Fruit fly (Drosophila melanogaster) whole organism, embryonic: Measurements from ENCODE around the gene CG5966.

Experiments
- Bgb ChIP-seq: fragments of 200-800 bp; sonication (Bioruptor generic); IDR thresholded peaks from 2 replicates; pipeline ENCODE4 v1.3.6; 2022; ENCODE audit warnings: missing biosample characterization, missing genetic modification characterization; ENCODE audit not compliant: partially characterized antibody
- CG10209 ChIP-seq: fragments of 200-800 bp; sonication (Bioruptor generic); optimal IDR thresholded peaks from 3 replicates; lab custom pipeline; 2017; ENCODE audit warnings: missing biosample characterization, mild to moderate bottlenecking, missing genetic modification characterization, missing genetic modification reagents
- CG11085 ChIP-seq: fragments of 200-800 bp; sonication (Bioruptor generic); IDR thresholded peaks from 2 replicates; pipeline ENCODE4 v1.3.6; 2022; ENCODE audit warnings: missing biosample characterization, missing genetic modification characterization
- CG11093 ChIP-seq: fragments of 200-800 bp; sonication (Bioruptor generic); IDR thresholded peaks from 3 replicates; pipeline ENCODE4 v1.3.6; 2022; ENCODE audit warnings: missing biosample characterization, missing genetic modification characterization
- CG11456 ChIP-seq: fragments of 200-800 bp; sonication (Bioruptor generic); IDR thresholded peaks from 3 replicates; pipeline ENCODE4 v1.3.6; 2022; ENCODE audit warnings: missing biosample characterization, missing genetic modification characterization
- CG12155 ChIP-seq: fragments of 200-800 bp; sonication (Bioruptor generic); optimal IDR thresholded peaks from 3 replicates; lab custom pipeline; 2016; ENCODE audit warnings: missing biosample characterization, missing genetic modification characterization
- CG15011 ChIP-seq: fragments of 200-800 bp; sonication (Bioruptor generic); optimal IDR thresholded peaks from 3 replicates; lab custom pipeline; 2018; ENCODE audit warnings: missing biosample characterization, mild to moderate bottlenecking, missing genetic modification characterization
- CG16813 ChIP-seq: fragments of 200-800 bp; sonication (Bioruptor generic); IDR thresholded peaks from 3 replicates; pipeline ENCODE4 v1.3.6; 2022; ENCODE audit warnings: missing biosample characterization, missing genetic modification characterization; ENCODE audit not compliant: partially characterized antibody
- CG17186 ChIP-seq: fragments of 200-800 bp; sonication (Bioruptor generic); optimal IDR thresholded peaks from 3 replicates; lab custom pipeline; 2017; ENCODE audit warnings: missing biosample characterization, missing genetic modification reagents, missing genetic modification characterization
- CG18764 ChIP-seq: fragments of 200-800 bp; sonication (Bioruptor generic); optimal IDR thresholded peaks from 3 replicates; lab custom pipeline; 2016; ENCODE audit warnings: missing biosample characterization, missing genetic modification characterization
- CG2889 ChIP-seq: fragments of 200-800 bp; sonication (Bioruptor generic); IDR thresholded peaks from 3 replicates; pipeline ENCODE4 v1.3.6; 2022; ENCODE audit warnings: missing biosample characterization, missing genetic modification characterization
- CG31388 ChIP-seq: fragments of 200-800 bp; sonication (Bioruptor generic); optimal IDR thresholded peaks from 2 replicates; lab custom pipeline; 2016; ENCODE audit warnings: missing biosample characterization, missing genetic modification characterization
- CG3163 ChIP-seq: fragments of 200-800 bp; sonication (Bioruptor generic); optimal IDR thresholded peaks from 3 replicates; lab custom pipeline; 2016; ENCODE audit warnings: missing biosample characterization, missing genetic modification characterization
- CG32532 ChIP-seq: fragments of 200-800 bp; sonication (Bioruptor generic); IDR thresholded peaks from 2 replicates; pipeline ENCODE4 v1.3.6; 2022; ENCODE audit warnings: missing biosample characterization, missing genetic modification characterization
- CG3281 ChIP-seq: fragments of 200-800 bp; sonication (Bioruptor generic); optimal IDR thresholded peaks from 3 replicates; lab custom pipeline; 2017; ENCODE audit warnings: missing biosample characterization, mild to moderate bottlenecking, missing genetic modification characterization
- CG4424 ChIP-seq: fragments of 200-800 bp; sonication (Bioruptor generic); optimal IDR thresholded peaks from 3 replicates; lab custom pipeline; 2016; ENCODE audit warnings: missing biosample characterization, missing genetic modification characterization
- CG4820 ChIP-seq: fragments of 200-800 bp; sonication (Bioruptor generic); optimal IDR thresholded peaks from 3 replicates; lab custom pipeline; 2016; ENCODE audit warnings: missing biosample characterization, missing genetic modification characterization
- CG7963 ChIP-seq: fragments of 200-800 bp; sonication (Bioruptor generic); IDR thresholded peaks from 3 replicates; pipeline ENCODE4 v1.3.6; 2022; ENCODE audit warnings: missing biosample characterization, missing genetic modification characterization; ENCODE audit not compliant: partially characterized antibody
- CG8388 ChIP-seq: fragments of 200-800 bp; sonication (Bioruptor generic); optimal IDR thresholded peaks from 2 replicates; lab custom pipeline; 2019; ENCODE audit warnings: missing biosample characterization, mild to moderate bottlenecking, missing genetic modification characterization, moderate library complexity
- CG9876 ChIP-seq: fragments of 200-800 bp; sonication (Bioruptor generic); optimal IDR thresholded peaks from 2 replicates; lab custom pipeline; 2016; ENCODE audit warnings: missing biosample characterization, missing genetic modification characterization
- Dip3 ChIP-seq: fragments of 200-800 bp; sonication (Bioruptor generic); optimal IDR thresholded peaks from 3 replicates; lab custom pipeline; 2016; ENCODE audit warnings: missing biosample characterization, missing genetic modification characterization
- Doc3 ChIP-seq: fragments of 200-800 bp; sonication (Bioruptor generic); IDR thresholded peaks from 3 replicates; pipeline ENCODE4 v1.3.6; 2022; ENCODE audit warnings: missing biosample characterization, missing genetic modification characterization; ENCODE audit not compliant: partially characterized antibody
- Hr78 ChIP-seq, 2 experiments: fragments of 200-800 bp in 1 of 2; fragments of >200 bp in 1 of 2; sonication (Bioruptor generic) in 1 of 2; optimal IDR thresholded peaks; 2 replicates each; lab custom pipeline; 2017 to 2019; ENCODE audit warnings: missing biosample characterization in 2 of 2, missing genetic modification characterization in 2 of 2, mild to moderate bottlenecking in 1 of 2, moderate library complexity in 1 of 2
- MESR4 ChIP-seq: fragments of 200-800 bp; sonication (Bioruptor generic); optimal IDR thresholded peaks from 2 replicates; lab custom pipeline; 2018; ENCODE audit warnings: missing biosample characterization, mild to moderate bottlenecking, missing genetic modification characterization, moderate library complexity
- Ptx1 ChIP-seq: fragments of 200-800 bp; sonication (Bioruptor generic); IDR thresholded peaks from 2 replicates; pipeline ENCODE4 v1.3.6; 2022; ENCODE audit warnings: missing biosample characterization, missing genetic modification characterization
- Sin3A ChIP-seq: fragments of >200 bp; optimal IDR thresholded peaks from 2 replicates; lab custom pipeline; 2018
- Sox102F ChIP-seq: fragments of 200-800 bp; sonication (Bioruptor generic); optimal IDR thresholded peaks from 2 replicates; lab custom pipeline; 2018; ENCODE audit warnings: missing biosample characterization, mild to moderate bottlenecking, missing genetic modification characterization, moderate library complexity
- TFAM ChIP-seq: fragments of 200-800 bp; sonication (Bioruptor generic); optimal IDR thresholded peaks from 2 replicates; lab custom pipeline; 2017; ENCODE audit warnings: missing biosample characterization, missing genetic modification characterization, inconsistent platforms
- bigmax ChIP-seq: fragments of 200-800 bp; sonication (Bioruptor generic); optimal IDR thresholded peaks from 2 replicates; lab custom pipeline; 2018; ENCODE audit warnings: missing biosample characterization, mild to moderate bottlenecking, missing genetic modification characterization
- cas ChIP-seq: fragments of 200-800 bp; sonication (Bioruptor generic); IDR thresholded peaks from 2 replicates; pipeline ENCODE4 v1.3.6; 2022; ENCODE audit warnings: missing biosample characterization, missing genetic modification characterization
- chinmo ChIP-seq: fragments of 200-800 bp; sonication (Bioruptor generic); IDR thresholded peaks from 4 replicates; pipeline ENCODE4 v1.3.6; 2022; ENCODE audit warnings: missing biosample characterization, missing genetic modification characterization; ENCODE audit not compliant: partially characterized antibody
- dimm ChIP-seq: fragments of 200-800 bp; sonication (Bioruptor generic); IDR thresholded peaks from 2 replicates; pipeline ENCODE4 v1.3.6; 2022; ENCODE audit warnings: missing biosample characterization, missing genetic modification characterization
- dmrt99B ChIP-seq: fragments of 200-800 bp; sonication (Bioruptor generic); optimal IDR thresholded peaks from 2 replicates; lab custom pipeline; 2018; ENCODE audit warnings: missing biosample characterization, mild to moderate bottlenecking, missing genetic modification characterization, moderate library complexity
- dpn ChIP-seq, 2 experiments: fragments of 200-800 bp; sonication (Bioruptor generic); optimal IDR thresholded peaks; 3 replicates each; lab custom pipeline; 2016; ENCODE audit warnings: missing biosample characterization in 2 of 2, missing genetic modification characterization in 2 of 2
- gem ChIP-seq: fragments of 200-800 bp; sonication (Bioruptor generic); optimal IDR thresholded peaks from 2 replicates; lab custom pipeline; 2019; ENCODE audit warnings: missing biosample characterization, mild to moderate bottlenecking, missing genetic modification characterization, moderate library complexity
- gsb ChIP-seq: fragments of 200-800 bp; sonication (Bioruptor generic); IDR thresholded peaks from 2 replicates; pipeline ENCODE4 v1.3.6; 2022; ENCODE audit warnings: missing biosample characterization, missing genetic modification characterization
- hkb ChIP-seq, 2 experiments: fragments of 200-800 bp in 1 of 2; fragments of >200 bp in 1 of 2; sonication (Bioruptor generic) in 1 of 2; IDR thresholded peaks in 1 of 2; optimal IDR thresholded peaks in 1 of 2; 2 replicates each; pipeline versions ENCODE4 v1.3.6 to Lab custom; 2017 to 2022; ENCODE audit warnings: missing biosample characterization in 1 of 2, missing genetic modification characterization in 1 of 2
- inv ChIP-seq: fragments of 200-800 bp; sonication (Bioruptor generic); IDR thresholded peaks from 2 replicates; pipeline ENCODE4 v1.3.6; 2022; ENCODE audit warnings: missing biosample characterization, missing genetic modification characterization; ENCODE audit not compliant: partially characterized antibody
- jigr1 ChIP-seq: fragments of 200-800 bp; sonication (Bioruptor generic); IDR thresholded peaks from 3 replicates; pipeline ENCODE4 v1.3.6; 2022; ENCODE audit warnings: missing biosample characterization, missing genetic modification characterization
- lilli ChIP-seq: fragments of 200-800 bp; sonication (Bioruptor generic); optimal IDR thresholded peaks from 3 replicates; lab custom pipeline; 2016; ENCODE audit warnings: missing biosample characterization, missing genetic modification characterization
- lov ChIP-seq, 2 experiments: fragments of 200-800 bp in 1 of 2; fragments of >200 bp in 1 of 2; sonication (Bioruptor generic) in 1 of 2; IDR thresholded peaks in 1 of 2; optimal IDR thresholded peaks in 1 of 2; 2 replicates in 1 of 2; 3 replicates in 1 of 2; pipeline versions ENCODE4 v1.3.6 to Lab custom; 2017 to 2022; ENCODE audit warnings: missing biosample characterization in 1 of 2, missing genetic modification characterization in 1 of 2
- nom ChIP-seq: fragments of 200-800 bp; sonication (Bioruptor generic); optimal IDR thresholded peaks from 2 replicates; lab custom pipeline; 2017; ENCODE audit warnings: missing biosample characterization, missing genetic modification characterization, mild to moderate bottlenecking, moderate library complexity, missing genetic modification reagents
- pan ChIP-seq, 4 experiments: fragments of >200 bp in 3 of 4; fragments of 200-800 bp in 1 of 4; sonication (Bioruptor generic) in 1 of 4; optimal IDR thresholded peaks in 3 of 4; IDR thresholded peaks in 1 of 4; 2 replicates each; pipeline versions ENCODE4 v1.3.6 to Lab custom; 2017 to 2022; ENCODE audit warnings: missing biosample characterization in 2 of 4, missing genetic modification characterization in 2 of 4, mixed read lengths in 1 of 4
- phol ChIP-seq: fragments of 200-800 bp; sonication (Bioruptor generic); optimal IDR thresholded peaks from 3 replicates; lab custom pipeline; 2018; ENCODE audit warnings: missing biosample characterization, mild to moderate bottlenecking, missing genetic modification characterization, moderate library complexity
- prd ChIP-seq, 3 experiments: fragments of >200 bp in 2 of 3; fragments of 200-800 bp in 1 of 3; sonication (Bioruptor generic) in 1 of 3; optimal IDR thresholded peaks in 2 of 3; IDR thresholded peaks in 1 of 3; 2 replicates in 2 of 3; 3 replicates in 1 of 3; pipeline versions ENCODE4 v1.3.6 to Lab custom; 2017 to 2022; ENCODE audit warnings: missing biosample characterization in 1 of 3, missing genetic modification characterization in 1 of 3
- row ChIP-seq: fragments of 200-800 bp; sonication (Bioruptor generic); IDR thresholded peaks from 3 replicates; pipeline ENCODE4 v1.3.6; 2022; ENCODE audit warnings: missing biosample characterization, missing genetic modification characterization
- slp2 ChIP-seq: fragments of 200-800 bp; sonication (Bioruptor generic); optimal IDR thresholded peaks from 2 replicates; lab custom pipeline; 2016; ENCODE audit warnings: missing biosample characterization, missing genetic modification characterization
- sob ChIP-seq: fragments of 200-800 bp; sonication (Bioruptor generic); IDR thresholded peaks from 2 replicates; pipeline ENCODE4 v1.3.6; 2022; ENCODE audit warnings: missing biosample characterization, missing genetic modification characterization
- zfh1 ChIP-seq: fragments of 200-800 bp; sonication (Bioruptor generic); IDR thresholded peaks from 3 replicates; pipeline ENCODE4 v1.3.6; 2022; ENCODE audit warnings: missing biosample characterization, missing genetic modification characterization

The CG5966 gene

DNA sequence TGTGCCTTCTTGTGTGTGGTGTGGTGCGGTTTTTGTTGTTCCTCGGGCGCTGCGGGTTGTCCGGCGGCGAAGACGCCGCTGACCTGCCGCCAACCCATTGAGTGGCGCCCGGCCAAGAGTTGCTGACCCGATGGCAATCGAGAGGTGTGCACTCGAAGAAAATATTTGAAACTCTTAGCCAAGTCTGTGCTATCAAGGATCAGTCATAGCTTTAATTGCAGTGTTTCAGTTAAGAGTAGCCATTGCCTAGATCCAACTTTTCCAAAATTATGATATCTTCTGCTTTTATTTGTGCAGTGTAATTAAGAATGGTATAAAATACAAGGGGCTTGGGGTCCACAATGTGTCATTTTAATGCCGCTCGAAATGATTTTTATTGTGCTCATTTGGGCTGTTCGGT is 36.0 kb downstream of the CG5966 start (continued):
- TF ChIP-seq dmrt99B (tag; lab: Kevin White, UChicago) (peak; percentile 37), zfh1 (GFP tag; lab: Robert Waterston, UW) (peak; percentile 80), Sin3A (lab: Kevin White, UChicago) (no peak), CG12155 (GFP tag; lab: Kevin White, UChicago) (no peak), TFAM (GFP tag; lab: Kevin White, UChicago) (no peak), phol (tag; lab: Kevin White, UChicago) (peak; percentile 55), cas (no peak), jigr1 (GFP tag; lab: Robert Waterston, UW) (peak; percentile 38; the same call in 1 of the 3 replicates), CG11456 (GFP tag; lab: Robert Waterston, UW) (0 out of 3 replicates have a peak, but pooled peaks have one; percentile 41), Dip3 (GFP tag; lab: Kevin White, UChicago) (no peak), CG15011 (GFP tag; lab: Kevin White, UChicago) (no peak), CG16813 (no peak), hkb (optimal IDR thresholded peaks at IDR 0.05; lab: Kevin White, UChicago) (no peak), hkb (GFP tag; IDR thresholded peaks at IDR 0.05; lab: Robert Waterston, UW) (no peak), Doc3 (GFP tag; lab: Robert Waterston, UW) (no peak), bigmax (no peak), CG9876 (GFP tag; lab: Kevin White, UChicago) (no peak), gsb (GFP tag; lab: Robert Waterston, UW) (no peak), chinmo (GFP tag; lab: Robert Waterston, UW) (no peak), CG4424 (peak; percentile 57), inv (GFP tag; lab: Robert Waterston, UW) (no peak), lov (optimal IDR thresholded peaks at IDR 0.05; lab: Kevin White, UChicago) (no peak), lov (GFP tag; IDR thresholded peaks at IDR 0.05; lab: Robert Waterston, UW) (peak; percentile 68; the same call in 2 of the 3 replicates), CG4820 (GFP tag; lab: Kevin White, UChicago) (peak; percentile 18), MESR4 (GFP tag; lab: Kevin White, UChicago) (no peak), CG31388 (GFP tag; lab: Kevin White, UChicago) (no peak), sob (GFP tag; lab: Robert Waterston, UW) (no peak), Hr78 (GFP tag; optimal IDR thresholded peaks at IDR 0.05; lab: Kevin White, UChicago) (peak in 1 of 2 experiments; percentile 68), lilli (no peak), CG17186 (GFP tag; lab: Kevin White, UChicago) (no peak), CG18764 (GFP tag; lab: Kevin White, UChicago) (peak; percentile 2), CG7963 (GFP tag; lab: Robert Waterston, UW) (no peak), CG3163 (GFP tag; lab: Kevin White, UChicago) (no peak), dpn (GFP tag; optimal IDR thresholded peaks at IDR 0.05; lab: Kevin White, UChicago) (peak in 1 of 2 experiments; percentile 45), Bgb (GFP tag; lab: Robert Waterston, UW) (no peak)
- TF ChIP-seq, all 482 proteins: peak for 186

DNA sequence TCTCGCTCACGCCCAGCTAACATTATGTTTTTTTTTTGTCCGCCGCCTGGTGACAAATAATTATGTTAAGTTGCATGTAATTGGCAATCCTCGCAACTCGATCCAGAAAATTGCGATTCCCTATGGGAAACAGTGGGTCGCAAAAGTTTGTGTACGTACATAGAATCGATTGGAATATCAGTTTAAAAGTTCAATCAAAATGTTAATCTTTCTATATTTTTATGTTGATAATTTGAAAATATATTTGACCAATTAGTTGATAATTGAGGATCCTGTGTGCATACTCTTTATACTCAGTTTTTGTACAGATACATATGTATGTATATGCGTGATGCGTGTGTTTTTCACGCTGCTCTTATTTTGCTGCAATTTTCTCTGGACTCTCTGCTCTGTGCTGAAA is 39.3 kb downstream of the CG5966 start:
- TF ChIP-seq CG2889 (GFP tag; lab: Robert Waterston, UW): no peak
- TF ChIP-seq CG32532 (GFP tag; lab: Robert Waterston, UW): no peak
- 0 out of 3 replicates have a peak, but pooled peaks have one; percentile 15 for TF ChIP-seq row (GFP tag; lab: Robert Waterston, UW)
- TF ChIP-seq dimm (GFP tag; lab: Robert Waterston, UW): no peak
- no peak for TF ChIP-seq pan (optimal IDR thresholded peaks at IDR 0.05; lab: Kevin White, UChicago)
- peak in 1 of 2 experiments; percentile 25 for TF ChIP-seq pan (GFP tag; optimal IDR thresholded peaks at IDR 0.05 in 1 of 2, IDR thresholded peaks at IDR 0.05 in 1 of 2)
- TF ChIP-seq nom (GFP tag; lab: Kevin White, UChicago): peak; percentile 38
- TF ChIP-seq CG8388 (GFP tag; lab: Kevin White, UChicago): peak; percentile 70
- peak; percentile 11; the same call in 1 of the 3 replicates for TF ChIP-seq CG11093 (GFP tag; lab: Robert Waterston, UW)
- peak; percentile 10 for TF ChIP-seq gem (tag; lab: Kevin White, UChicago)
- TF ChIP-seq CG11085: no peak
- no peak for TF ChIP-seq prd (optimal IDR thresholded peaks at IDR 0.05; lab: Kevin White, UChicago)
- peak; percentile 38; the same call in 1 of the 3 replicates for TF ChIP-seq prd (GFP tag; IDR thresholded peaks at IDR 0.05; lab: Robert Waterston, UW)
- TF ChIP-seq slp2: no peak
- peak; percentile 0 for TF ChIP-seq Sox102F (GFP tag; lab: Kevin White, UChicago)
- no peak for TF ChIP-seq CG10209
- no peak for TF ChIP-seq CG3281 (GFP tag; lab: Kevin White, UChicago)
- TF ChIP-seq Ptx1 (GFP tag; lab: Robert Waterston, UW): 0 out of 2 replicates have a peak, but pooled peaks have one; percentile 15
